Fruit fly (Drosophila melanogaster) whole organism, embryonic: ENCODE measurements around the gene CG13084.
A peak's percentile ranks its signal among the peaks of the same experiment; 100 is the strongest.

Source experiments
- Aef1 ChIP-seq: fragments of 200-800 bp; sonication (Bioruptor generic); IDR thresholded peaks from 3 replicates; pipeline ENCODE4 v1.3.6; 2022; ENCODE audit warnings: missing biosample characterization, missing genetic modification characterization
- Atf3 ChIP-seq: fragments of 200-800 bp; sonication (Bioruptor generic); optimal IDR thresholded peaks from 3 replicates; lab custom pipeline; 2016; ENCODE audit warnings: missing biosample characterization, missing genetic modification characterization
- CG12299 ChIP-seq: fragments of 200-800 bp; sonication (Bioruptor generic); optimal IDR thresholded peaks from 2 replicates; lab custom pipeline; 2018; ENCODE audit warnings: missing biosample characterization, mild to moderate bottlenecking, missing genetic modification characterization
- CG12942 ChIP-seq: fragments of 200-800 bp; sonication (Bioruptor generic); optimal IDR thresholded peaks from 3 replicates; lab custom pipeline; 2016; ENCODE audit warnings: missing biosample characterization, missing genetic modification characterization
- CG13287 ChIP-seq: fragments of 200-800 bp; sonication (Bioruptor generic); IDR thresholded peaks from 2 replicates; pipeline ENCODE4 v1.3.6; 2022; ENCODE audit warnings: missing biosample characterization, missing genetic modification characterization; ENCODE audit not compliant: partially characterized antibody
- CG13894 ChIP-seq: fragments of 200-800 bp; sonication (Bioruptor generic); optimal IDR thresholded peaks from 3 replicates; lab custom pipeline; 2018; ENCODE audit warnings: missing biosample characterization, mild to moderate bottlenecking, missing genetic modification characterization, moderate library complexity
- CG14441 ChIP-seq: fragments of 200-800 bp; sonication (Bioruptor generic); IDR thresholded peaks from 2 replicates; pipeline ENCODE4 v1.3.6; 2022; ENCODE audit warnings: missing biosample characterization, missing genetic modification characterization
- CG15514 ChIP-seq: fragments of 200-800 bp; sonication (Bioruptor generic); optimal IDR thresholded peaks from 3 replicates; lab custom pipeline; 2017; ENCODE audit warnings: missing biosample characterization, missing genetic modification characterization, mild to moderate bottlenecking, moderate library complexity, missing genetic modification reagents
- CG15696 ChIP-seq: fragments of 200-800 bp; sonication (Bioruptor generic); optimal IDR thresholded peaks from 2 replicates; lab custom pipeline; 2019; ENCODE audit warnings: missing biosample characterization, mild to moderate bottlenecking, missing genetic modification characterization, moderate library complexity
- CG16813 ChIP-seq: fragments of 200-800 bp; sonication (Bioruptor generic); IDR thresholded peaks from 3 replicates; pipeline ENCODE4 v1.3.6; 2022; ENCODE audit warnings: missing biosample characterization, missing genetic modification characterization; ENCODE audit not compliant: partially characterized antibody
- CG3995 ChIP-seq: fragments of 200-800 bp; sonication (Bioruptor generic); optimal IDR thresholded peaks from 3 replicates; lab custom pipeline; 2016; ENCODE audit warnings: missing biosample characterization, missing genetic modification characterization
- CG4404 ChIP-seq: fragments of 200-800 bp; sonication (Bioruptor generic); IDR thresholded peaks from 2 replicates; pipeline ENCODE4 v1.3.6; 2022; ENCODE audit warnings: missing biosample characterization, missing genetic modification characterization
- CG6654 ChIP-seq: fragments of 200-800 bp; sonication (Bioruptor generic); optimal IDR thresholded peaks from 2 replicates; lab custom pipeline; 2017; ENCODE audit warnings: missing biosample characterization, mild to moderate bottlenecking, missing genetic modification characterization
- CG6813 ChIP-seq: fragments of 200-800 bp; sonication (Bioruptor generic); optimal IDR thresholded peaks from 2 replicates; lab custom pipeline; 2017; ENCODE audit warnings: missing biosample characterization, missing genetic modification characterization, mild to moderate bottlenecking, moderate library complexity, missing genetic modification reagents
- CG7372 ChIP-seq: fragments of 200-800 bp; sonication (Bioruptor generic); IDR thresholded peaks from 2 replicates; pipeline ENCODE4 v1.3.6; 2022; ENCODE audit warnings: missing biosample characterization, missing genetic modification characterization
- CG8290 ChIP-seq, 3 experiments: fragments of 200-800 bp; sonication (Bioruptor generic); optimal IDR thresholded peaks; 2 replicates each; lab custom pipeline; 2016 to 2019; ENCODE audit warnings: missing biosample characterization in 3 of 3, missing genetic modification characterization in 3 of 3, mild to moderate bottlenecking in 2 of 3, moderate library complexity in 1 of 3
- CG9215 ChIP-seq: fragments of 200-800 bp; sonication (Bioruptor generic); IDR thresholded peaks from 2 replicates; pipeline ENCODE4 v1.3.6; 2022; ENCODE audit warnings: missing biosample characterization, missing genetic modification characterization
- Camta ChIP-seq: fragments of 200-800 bp; sonication (Bioruptor generic); optimal IDR thresholded peaks from 2 replicates; lab custom pipeline; 2016; ENCODE audit warnings: missing biosample characterization, missing genetic modification characterization
- Doc2 ChIP-seq: fragments of 200-800 bp; sonication (Bioruptor generic); IDR thresholded peaks from 2 replicates; pipeline ENCODE4 v1.3.6; 2022; ENCODE audit warnings: missing biosample characterization, missing genetic modification characterization
- Drgx ChIP-seq: fragments of 200-800 bp; sonication (Bioruptor generic); IDR thresholded peaks from 2 replicates; pipeline ENCODE4 v1.3.6; 2022; ENCODE audit warnings: missing biosample characterization, missing genetic modification characterization
- Elba2 ChIP-seq: fragments of 200-800 bp; sonication (Bioruptor generic); optimal IDR thresholded peaks from 3 replicates; lab custom pipeline; 2016; ENCODE audit warnings: missing biosample characterization, missing genetic modification characterization
- HLH3B ChIP-seq: fragments of 200-800 bp; sonication (Bioruptor generic); IDR thresholded peaks from 2 replicates; pipeline ENCODE4 v1.3.6; 2022; ENCODE audit warnings: missing biosample characterization, missing genetic modification characterization
- HLHmδ ChIP-seq: fragments of 200-800 bp; sonication (Bioruptor generic); optimal IDR thresholded peaks from 2 replicates; lab custom pipeline; 2018; ENCODE audit warnings: missing biosample characterization, mild to moderate bottlenecking, missing genetic modification characterization, moderate library complexity
- HmgD ChIP-seq: fragments of 200-800 bp; sonication (Bioruptor generic); optimal IDR thresholded peaks from 3 replicates; lab custom pipeline; 2016; ENCODE audit warnings: missing biosample characterization, missing genetic modification characterization
- Hmr ChIP-seq: fragments of 200-800 bp; sonication (Bioruptor generic); optimal IDR thresholded peaks from 3 replicates; lab custom pipeline; 2017; ENCODE audit warnings: mild to moderate bottlenecking, missing biosample characterization, missing genetic modification reagents, missing genetic modification characterization
- Hsf ChIP-seq: fragments of 200-800 bp; sonication (Bioruptor generic); optimal IDR thresholded peaks from 3 replicates; lab custom pipeline; 2016; ENCODE audit warnings: missing biosample characterization, missing genetic modification characterization
- MESR4 ChIP-seq: fragments of 200-800 bp; sonication (Bioruptor generic); optimal IDR thresholded peaks from 2 replicates; lab custom pipeline; 2018; ENCODE audit warnings: missing biosample characterization, mild to moderate bottlenecking, missing genetic modification characterization, moderate library complexity
- Sin3A ChIP-seq: fragments of >200 bp; optimal IDR thresholded peaks from 2 replicates; lab custom pipeline; 2018
- Ssrp ChIP-seq: fragments of 200-800 bp; sonication (Bioruptor generic); optimal IDR thresholded peaks from 2 replicates; lab custom pipeline; 2018; ENCODE audit warnings: missing biosample characterization, mild to moderate bottlenecking, missing genetic modification characterization, moderate library complexity
- Tbp ChIP-seq: fragments of >200 bp; optimal IDR thresholded peaks from 2 replicates; lab custom pipeline; 2018; ENCODE audit warnings: missing biosample characterization, missing genetic modification characterization
- Xbp1 ChIP-seq: fragments of 200-800 bp; sonication (Bioruptor generic); optimal IDR thresholded peaks from 3 replicates; lab custom pipeline; 2016; ENCODE audit warnings: missing biosample characterization, mild to moderate bottlenecking, missing genetic modification characterization
- al ChIP-seq: fragments of 200-800 bp; sonication (Bioruptor generic); IDR thresholded peaks from 2 replicates; pipeline ENCODE4 v1.3.6; 2022; ENCODE audit warnings: missing biosample characterization, missing genetic modification characterization
- br ChIP-seq: fragments of >200 bp; optimal IDR thresholded peaks from 2 replicates; lab custom pipeline; 2017
- cg ChIP-seq: fragments of 200-800 bp; sonication (Bioruptor generic); optimal IDR thresholded peaks from 3 replicates; lab custom pipeline; 2019; ENCODE audit warnings: missing biosample characterization, mild to moderate bottlenecking, missing genetic modification characterization, moderate library complexity
- dan ChIP-seq: fragments of 200-800 bp; sonication (Bioruptor generic); IDR thresholded peaks from 2 replicates; pipeline ENCODE4 v1.3.6; 2022; ENCODE audit warnings: missing biosample characterization, missing genetic modification characterization
- fru ChIP-seq: fragments of >200 bp; optimal IDR thresholded peaks from 2 replicates; lab custom pipeline; 2017
- fu2 ChIP-seq: fragments of 200-800 bp; sonication (Bioruptor generic); optimal IDR thresholded peaks from 2 replicates; lab custom pipeline; 2016; ENCODE audit warnings: missing biosample characterization, missing genetic modification characterization
- ham ChIP-seq: fragments of 200-800 bp; sonication (Bioruptor generic); IDR thresholded peaks from 2 replicates; pipeline ENCODE4 v1.3.6; 2022; ENCODE audit warnings: missing biosample characterization, missing genetic modification characterization
- her ChIP-seq: fragments of 200-800 bp; sonication (Bioruptor generic); optimal IDR thresholded peaks from 2 replicates; lab custom pipeline; 2016; ENCODE audit warnings: missing biosample characterization, missing genetic modification characterization
- inv ChIP-seq: fragments of 200-800 bp; sonication (Bioruptor generic); IDR thresholded peaks from 2 replicates; pipeline ENCODE4 v1.3.6; 2022; ENCODE audit warnings: missing biosample characterization, missing genetic modification characterization; ENCODE audit not compliant: partially characterized antibody
- kah ChIP-seq: fragments of 200-800 bp; sonication (Bioruptor generic); optimal IDR thresholded peaks from 2 replicates; lab custom pipeline; 2018; ENCODE audit warnings: missing biosample characterization, mild to moderate bottlenecking, missing genetic modification characterization
- pum ChIP-seq: fragments of 200-800 bp; sonication (Bioruptor generic); optimal IDR thresholded peaks from 2 replicates; lab custom pipeline; 2016; ENCODE audit warnings: missing biosample characterization, missing genetic modification characterization
- rib ChIP-seq: fragments of 200-800 bp; sonication (Bioruptor generic); IDR thresholded peaks from 2 replicates; pipeline ENCODE4 v1.3.6; 2022; ENCODE audit warnings: missing biosample characterization, missing genetic modification characterization
- stwl ChIP-seq: fragments of 200-800 bp; sonication (Bioruptor generic); optimal IDR thresholded peaks from 3 replicates; lab custom pipeline; 2018; ENCODE audit warnings: missing biosample characterization, mild to moderate bottlenecking, missing genetic modification characterization, moderate library complexity
- tll ChIP-seq, 2 experiments: fragments of 200-800 bp in 1 of 2; fragments of >200 bp in 1 of 2; sonication (Bioruptor generic) in 1 of 2; optimal IDR thresholded peaks; 2 replicates each; lab custom pipeline; 2017 to 2019; ENCODE audit warnings: missing biosample characterization in 2 of 2, missing genetic modification characterization in 2 of 2, mild to moderate bottlenecking in 1 of 2, moderate library complexity in 1 of 2
- toy ChIP-seq: fragments of 200-800 bp; sonication (Bioruptor generic); IDR thresholded peaks from 2 replicates; pipeline ENCODE4 v1.3.6; 2022; ENCODE audit warnings: missing biosample characterization, missing genetic modification characterization
- tup ChIP-seq: fragments of 200-800 bp; sonication (Bioruptor generic); optimal IDR thresholded peaks from 2 replicates; lab custom pipeline; 2016; ENCODE audit warnings: missing biosample characterization, mild to moderate bottlenecking, missing genetic modification characterization, moderate library complexity
- usp ChIP-seq: fragments of >200 bp; optimal IDR thresholded peaks from 2 replicates; lab custom pipeline; 2017; ENCODE audit warnings: missing biosample characterization, missing genetic modification characterization
- wdn ChIP-seq: fragments of 200-800 bp; sonication (Bioruptor generic); IDR thresholded peaks from 2 replicates; pipeline ENCODE4 v1.3.6; 2022; ENCODE audit warnings: missing biosample characterization, missing genetic modification characterization
- yki ChIP-seq: fragments of >200 bp; optimal IDR thresholded peaks from 3 replicates; lab custom pipeline; 2018
- zen ChIP-seq: fragments of 200-800 bp; sonication (Bioruptor generic); optimal IDR thresholded peaks from 3 replicates; lab custom pipeline; 2018; ENCODE audit warnings: missing biosample characterization, mild to moderate bottlenecking, missing genetic modification characterization, moderate library complexity
- zen2 ChIP-seq: fragments of 200-800 bp; sonication (Bioruptor generic); IDR thresholded peaks from 3 replicates; pipeline ENCODE4 v1.3.6; 2022; ENCODE audit warnings: missing biosample characterization, missing genetic modification characterization; ENCODE audit not compliant: partially characterized antibody

CG13084 gene

DNA sequence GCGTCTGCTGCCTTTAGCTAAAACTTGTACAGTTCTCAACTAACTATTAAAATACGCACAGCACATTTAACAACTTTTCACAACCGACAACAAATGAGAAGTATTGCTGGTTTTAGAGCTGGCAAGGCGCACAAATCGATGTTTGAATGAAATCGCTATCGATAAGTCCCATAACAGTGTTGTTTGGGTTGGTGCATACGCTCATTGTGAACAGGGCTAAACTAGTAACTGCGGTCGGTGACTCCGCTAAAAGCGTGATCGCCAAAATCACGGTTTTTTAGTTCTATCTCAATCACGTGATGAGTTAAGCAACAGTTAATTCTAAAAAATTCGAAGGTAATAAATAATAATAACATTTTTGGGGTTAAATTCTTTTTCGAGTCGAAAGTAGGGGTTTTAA lies 31.3 kb upstream of the CG13084 start, which contains the start of gene Top2 (continued):
- no peak for TF ChIP-seq CG15696 (tag; lab: Kevin White, UChicago)
- peak; percentile 4 for TF ChIP-seq Elba2
- peak; percentile 58 for TF ChIP-seq CG13894 (tag; lab: Kevin White, UChicago)
- TF ChIP-seq HLH3B (GFP tag; lab: Robert Waterston, UW): no peak
- TF ChIP-seq Hmr (GFP tag; lab: Kevin White, UChicago): peak; percentile 82
- TF ChIP-seq HLHmδ: no peak
- no peak for TF ChIP-seq dan
- no peak for TF ChIP-seq CG6654 (GFP tag; lab: Kevin White, UChicago)
- TF ChIP-seq CG13287 (GFP tag; lab: Robert Waterston, UW): peak; percentile 92
- no peak for TF ChIP-seq Doc2 (GFP tag; lab: Robert Waterston, UW)
- no peak for TF ChIP-seq CG14441 (GFP tag; lab: Robert Waterston, UW)
- TF ChIP-seq zen2: peak; percentile 79
- TF ChIP-seq Xbp1 (GFP tag; lab: Kevin White, UChicago): peak; percentile 51
- no peak for TF ChIP-seq tup
- peak; percentile 48 for TF ChIP-seq zen (tag; lab: Kevin White, UChicago)
- TF ChIP-seq rib (GFP tag; lab: Robert Waterston, UW): no peak
- TF ChIP-seq CG3995 (GFP tag; lab: Kevin White, UChicago): peak; percentile 100
- TF ChIP-seq CG16813 (GFP tag; lab: Robert Waterston, UW): peak; percentile 89
- no peak for TF ChIP-seq al (GFP tag; lab: Robert Waterston, UW)
- peak; percentile 73 for TF ChIP-seq her (GFP tag; lab: Kevin White, UChicago)
- TF ChIP-seq Tbp (GFP tag; lab: Kevin White, UChicago): no peak
- TF ChIP-seq ham (GFP tag; lab: Robert Waterston, UW): no peak
- TF ChIP-seq CG6813 (GFP tag; lab: Kevin White, UChicago): no peak
- peak; percentile 43 for TF ChIP-seq Ssrp (tag; lab: Kevin White, UChicago)
- TF ChIP-seq CG15514 (GFP tag; lab: Kevin White, UChicago): peak; percentile 86
- no peak for TF ChIP-seq fru
- TF ChIP-seq CG9215: peak; percentile 46; the same call in 1 of the 2 replicates
- TF ChIP-seq CG4404 (GFP tag; lab: Robert Waterston, UW): no peak
- TF ChIP-seq CG12299: no peak
- TF ChIP-seq cg (GFP tag; lab: Kevin White, UChicago): no peak
- TF ChIP-seq Drgx (GFP tag; lab: Robert Waterston, UW): no peak
- peak; percentile 81 for TF ChIP-seq inv (GFP tag; lab: Robert Waterston, UW)
- TF ChIP-seq MESR4 (GFP tag; lab: Kevin White, UChicago): peak; percentile 47
- TF ChIP-seq pum (GFP tag; lab: Kevin White, UChicago): peak; percentile 28
- TF ChIP-seq Atf3: no peak
- peak; percentile 3 for TF ChIP-seq CG12942 (GFP tag; lab: Kevin White, UChicago)
- TF ChIP-seq CG7372: no peak
- peak; percentile 41 for TF ChIP-seq Sin3A
- TF ChIP-seq br (lab: Kevin White, UChicago): no peak
- TF ChIP-seq yki (lab: Kevin White, UChicago): peak; percentile 21
- no peak for TF ChIP-seq toy (GFP tag; lab: Robert Waterston, UW)
- TF ChIP-seq kah (GFP tag; lab: Kevin White, UChicago): no peak
- peak; percentile 39 for TF ChIP-seq Hsf
- peak; percentile 23 for TF ChIP-seq Camta (GFP tag; lab: Kevin White, UChicago)
- peak; percentile 39 for TF ChIP-seq Aef1
- no peak for TF ChIP-seq tll (GFP tag; optimal IDR thresholded peaks at IDR 0.05; lab: Kevin White, UChicago)
- TF ChIP-seq usp (GFP tag; lab: Kevin White, UChicago): no peak
- peak; percentile 15 for TF ChIP-seq fu2 (GFP tag; lab: Kevin White, UChicago)
- peak; percentile 95 for TF ChIP-seq HmgD (GFP tag; lab: Kevin White, UChicago)
- TF ChIP-seq stwl: peak; percentile 89
- TF ChIP-seq wdn: 0 out of 2 replicates have a peak, but pooled peaks have one; percentile 22
- peak; percentile 81 for TF ChIP-seq CG8290 (GFP tag; optimal IDR thresholded peaks at IDR 0.05; lab: Kevin White, UChicago)
- TF ChIP-seq CG8290 (tag; optimal IDR thresholded peaks at IDR 0.05; lab: Kevin White, UChicago): peak in 1 of 2 experiments; percentile 88
